Fruit fly (Drosophila melanogaster) whole organism, embryonic: ENCODE measurements around the gene CG13258.
A peak's percentile ranks its signal among the peaks of the same experiment; 100 is the strongest.

ENCODE experiments used
- Atf-2 ChIP-seq: fragments of 200-800 bp; sonication (Bioruptor generic); optimal IDR thresholded peaks from 2 replicates; lab custom pipeline; 2016; ENCODE audit warnings: missing biosample characterization, missing genetic modification characterization
- Atf6 ChIP-seq: fragments of 200-800 bp; sonication (Bioruptor generic); IDR thresholded peaks from 2 replicates; pipeline ENCODE4 v1.3.6; 2022; ENCODE audit warnings: missing biosample characterization, missing genetic modification characterization
- Awh ChIP-seq: fragments of 200-800 bp; sonication (Bioruptor generic); IDR thresholded peaks from 2 replicates; pipeline ENCODE4, ENCODE4 v1.3.6; 2022; ENCODE audit warnings: missing biosample characterization, missing genetic modification characterization
- CG10321 ChIP-seq: fragments of 200-800 bp; sonication (Bioruptor generic); IDR thresholded peaks from 2 replicates; pipeline ENCODE4 v1.3.6; 2022; ENCODE audit warnings: missing biosample characterization, missing genetic modification characterization
- CG10654 ChIP-seq: fragments of 200-800 bp; sonication (Bioruptor generic); optimal IDR thresholded peaks from 2 replicates; lab custom pipeline; 2016; ENCODE audit warnings: missing biosample characterization, missing genetic modification characterization
- CG10979 ChIP-seq: fragments of 200-800 bp; sonication (Bioruptor generic); optimal IDR thresholded peaks from 2 replicates; lab custom pipeline; 2018; ENCODE audit warnings: missing biosample characterization, mild to moderate bottlenecking, missing genetic modification characterization, moderate library complexity
- CG11093 ChIP-seq: fragments of 200-800 bp; sonication (Bioruptor generic); IDR thresholded peaks from 3 replicates; pipeline ENCODE4 v1.3.6; 2022; ENCODE audit warnings: missing biosample characterization, missing genetic modification characterization
- CG15011 ChIP-seq: fragments of 200-800 bp; sonication (Bioruptor generic); optimal IDR thresholded peaks from 3 replicates; lab custom pipeline; 2018; ENCODE audit warnings: missing biosample characterization, mild to moderate bottlenecking, missing genetic modification characterization
- CG1529 ChIP-seq: fragments of 200-800 bp; sonication (Bioruptor generic); optimal IDR thresholded peaks from 3 replicates; lab custom pipeline; 2018; ENCODE audit warnings: missing biosample characterization, missing genetic modification characterization
- CG17385 ChIP-seq: fragments of 200-800 bp; sonication (Bioruptor generic); optimal IDR thresholded peaks from 3 replicates; lab custom pipeline; 2018; ENCODE audit warnings: missing biosample characterization, mild to moderate bottlenecking, missing genetic modification characterization
- CG2116 ChIP-seq: fragments of 200-800 bp; sonication (Bioruptor generic); optimal IDR thresholded peaks from 3 replicates; lab custom pipeline; 2018; ENCODE audit warnings: missing biosample characterization, mild to moderate bottlenecking, missing genetic modification characterization
- CG32767 ChIP-seq: fragments of 200-800 bp; sonication (Bioruptor generic); IDR thresholded peaks from 2 replicates; pipeline ENCODE4 v1.3.6; 2022; ENCODE audit warnings: missing biosample characterization, missing genetic modification characterization
- CG32772 ChIP-seq: fragments of 200-800 bp; sonication (Bioruptor generic); IDR thresholded peaks from 2 replicates; pipeline ENCODE4 v1.3.6; 2022; ENCODE audit warnings: missing biosample characterization, missing genetic modification characterization
- CG3407 ChIP-seq: fragments of 200-800 bp; sonication (Bioruptor generic); optimal IDR thresholded peaks from 2 replicates; lab custom pipeline; 2018; ENCODE audit warnings: missing biosample characterization, mild to moderate bottlenecking, missing genetic modification characterization
- CG3838 ChIP-seq: fragments of 200-800 bp; sonication (Bioruptor generic); optimal IDR thresholded peaks from 3 replicates; lab custom pipeline; 2016; ENCODE audit warnings: missing biosample characterization, missing genetic modification characterization
- CG4854 ChIP-seq: fragments of 200-800 bp; sonication (Bioruptor generic); optimal IDR thresholded peaks from 2 replicates; lab custom pipeline; 2016; ENCODE audit warnings: missing biosample characterization, missing genetic modification characterization, inconsistent platforms
- CG7786 ChIP-seq: fragments of 200-800 bp; sonication (Bioruptor generic); optimal IDR thresholded peaks from 2 replicates; lab custom pipeline; 2016; ENCODE audit warnings: missing biosample characterization, missing genetic modification characterization
- Dip2 ChIP-seq: fragments of 200-800 bp; sonication (Bioruptor generic); IDR thresholded peaks from 2 replicates; pipeline ENCODE4 v1.3.6; 2022; ENCODE audit warnings: missing biosample characterization, missing genetic modification characterization
- Fer3 ChIP-seq: fragments of 200-800 bp; sonication (Bioruptor generic); optimal IDR thresholded peaks from 2 replicates; lab custom pipeline; 2018; ENCODE audit warnings: missing biosample characterization, mild to moderate bottlenecking, missing genetic modification characterization, moderate library complexity
- Lhr ChIP-seq: fragments of 200-800 bp; sonication (Bioruptor generic); optimal IDR thresholded peaks from 3 replicates; lab custom pipeline; 2017; ENCODE audit warnings: mild to moderate bottlenecking, missing biosample characterization, missing genetic modification reagents, missing genetic modification characterization
- MBD-R2 ChIP-seq: fragments of 200-800 bp; sonication (Bioruptor generic); IDR thresholded peaks from 2 replicates; pipeline ENCODE4 v1.3.6; 2022; ENCODE audit warnings: missing biosample characterization, missing genetic modification characterization
- MTF-1 ChIP-seq: fragments of 200-800 bp; sonication (Bioruptor generic); optimal IDR thresholded peaks from 2 replicates; lab custom pipeline; 2018; ENCODE audit warnings: missing biosample characterization, mild to moderate bottlenecking, missing genetic modification characterization, borderline replicate concordance
- Myb ChIP-seq: fragments of 200-800 bp; sonication (Bioruptor generic); optimal IDR thresholded peaks from 2 replicates; lab custom pipeline; 2016; ENCODE audit warnings: missing biosample characterization, missing genetic modification characterization
- NK7.1 ChIP-seq: fragments of 200-800 bp; sonication (Bioruptor generic); optimal IDR thresholded peaks from 3 replicates; lab custom pipeline; 2016; ENCODE audit warnings: missing biosample characterization, missing genetic modification characterization
- Nf-YB ChIP-seq: fragments of 200-800 bp; sonication (Bioruptor generic); optimal IDR thresholded peaks from 3 replicates; lab custom pipeline; 2019; ENCODE audit warnings: missing biosample characterization, mild to moderate bottlenecking, missing genetic modification characterization, moderate library complexity
- Ravus ChIP-seq: fragments of 200-800 bp; sonication (Bioruptor generic); IDR thresholded peaks from 2 replicates; pipeline ENCODE4 v1.3.6; 2022; ENCODE audit warnings: missing biosample characterization, missing genetic modification characterization
- Xrp1 ChIP-seq: fragments of 200-800 bp; sonication (Bioruptor generic); IDR thresholded peaks from 2 replicates; pipeline ENCODE4 v1.3.6; 2022; ENCODE audit warnings: missing biosample characterization, missing genetic modification characterization
- br ChIP-seq: fragments of >200 bp; optimal IDR thresholded peaks from 2 replicates; lab custom pipeline; 2017
- caup ChIP-seq: fragments of 200-800 bp; sonication (Bioruptor generic); optimal IDR thresholded peaks from 3 replicates; lab custom pipeline; 2017; ENCODE audit warnings: missing biosample characterization, mild to moderate bottlenecking, missing genetic modification characterization, moderate library complexity; ENCODE audit not compliant: severe bottlenecking
- cg ChIP-seq: fragments of 200-800 bp; sonication (Bioruptor generic); optimal IDR thresholded peaks from 3 replicates; lab custom pipeline; 2019; ENCODE audit warnings: missing biosample characterization, mild to moderate bottlenecking, missing genetic modification characterization, moderate library complexity
- corto ChIP-seq: fragments of 200-800 bp; sonication (Bioruptor generic); optimal IDR thresholded peaks from 2 replicates; lab custom pipeline; 2016; ENCODE audit warnings: missing biosample characterization, mild to moderate bottlenecking, missing genetic modification characterization, moderate library complexity
- da ChIP-seq: fragments of 200-800 bp; sonication (Bioruptor generic); optimal IDR thresholded peaks from 2 replicates; lab custom pipeline; 2016; ENCODE audit warnings: missing biosample characterization, missing genetic modification characterization
- dpn ChIP-seq, 2 experiments: fragments of 200-800 bp; sonication (Bioruptor generic); optimal IDR thresholded peaks; 3 replicates each; lab custom pipeline; 2016; ENCODE audit warnings: missing biosample characterization in 2 of 2, missing genetic modification characterization in 2 of 2
- eve ChIP-seq, 2 experiments: fragments of >200 bp; optimal IDR thresholded peaks; 2 replicates each; lab custom pipeline; 2017; ENCODE audit warnings: missing biosample characterization in 2 of 2, missing genetic modification characterization in 2 of 2
- gcm ChIP-seq: fragments of 200-800 bp; sonication (Bioruptor generic); optimal IDR thresholded peaks from 2 replicates; lab custom pipeline; 2019; ENCODE audit warnings: missing biosample characterization, mild to moderate bottlenecking, missing genetic modification characterization, moderate library complexity
- grau ChIP-seq: fragments of 200-800 bp; optimal IDR thresholded peaks from 3 replicates; lab custom pipeline; 2019; ENCODE audit warnings: missing biosample characterization, mild to moderate bottlenecking, missing genetic modification characterization, moderate library complexity
- hkb ChIP-seq, 2 experiments: fragments of 200-800 bp in 1 of 2; fragments of >200 bp in 1 of 2; sonication (Bioruptor generic) in 1 of 2; IDR thresholded peaks in 1 of 2; optimal IDR thresholded peaks in 1 of 2; 2 replicates each; pipeline versions ENCODE4 v1.3.6 to Lab custom; 2017 to 2022; ENCODE audit warnings: missing biosample characterization in 1 of 2, missing genetic modification characterization in 1 of 2
- insv ChIP-seq, 2 experiments: fragments of 200-800 bp; sonication (Bioruptor generic); optimal IDR thresholded peaks; 3 replicates each; lab custom pipeline; 2016 to 2018; ENCODE audit warnings: missing biosample characterization in 2 of 2, missing genetic modification characterization in 2 of 2
- kah ChIP-seq: fragments of 200-800 bp; sonication (Bioruptor generic); optimal IDR thresholded peaks from 2 replicates; lab custom pipeline; 2018; ENCODE audit warnings: missing biosample characterization, mild to moderate bottlenecking, missing genetic modification characterization
- kni ChIP-seq: fragments of 200-800 bp; sonication (Bioruptor generic); optimal IDR thresholded peaks from 3 replicates; lab custom pipeline; 2017; ENCODE audit warnings: mild to moderate bottlenecking, missing biosample characterization, missing genetic modification reagents, missing genetic modification characterization
- lbe ChIP-seq: fragments of 200-800 bp; sonication (Bioruptor generic); optimal IDR thresholded peaks from 2 replicates; lab custom pipeline; 2016; ENCODE audit warnings: missing biosample characterization, mild to moderate bottlenecking, missing genetic modification characterization
- luna ChIP-seq: fragments of 200-800 bp; sonication (Bioruptor generic); optimal IDR thresholded peaks from 2 replicates; lab custom pipeline; 2016; ENCODE audit warnings: missing biosample characterization, missing genetic modification characterization
- maf-S ChIP-seq: fragments of 200-800 bp; sonication (Bioruptor generic); optimal IDR thresholded peaks from 2 replicates; lab custom pipeline; 2016; ENCODE audit warnings: missing biosample characterization, missing genetic modification characterization
- oc ChIP-seq: fragments of 200-800 bp; sonication (Bioruptor generic); optimal IDR thresholded peaks from 2 replicates; lab custom pipeline; 2018; ENCODE audit warnings: missing biosample characterization, mild to moderate bottlenecking, missing genetic modification characterization, moderate library complexity
- schlank ChIP-seq: fragments of 200-800 bp; sonication (Bioruptor generic); optimal IDR thresholded peaks from 2 replicates; lab custom pipeline; 2018; ENCODE audit warnings: missing biosample characterization, mild to moderate bottlenecking, missing genetic modification characterization
- seq ChIP-seq: fragments of 200-800 bp; sonication (Bioruptor generic); IDR thresholded peaks from 2 replicates; pipeline ENCODE4 v1.3.6; 2022; ENCODE audit warnings: missing biosample characterization, missing genetic modification characterization
- shn ChIP-seq: fragments of 200-800 bp; sonication (Bioruptor generic); optimal IDR thresholded peaks from 3 replicates; lab custom pipeline; 2016; ENCODE audit warnings: missing biosample characterization, missing genetic modification characterization
- sr ChIP-seq: fragments of 200-800 bp; sonication (Bioruptor generic); IDR thresholded peaks from 3 replicates; pipeline ENCODE4 v1.3.6; 2022; ENCODE audit warnings: missing biosample characterization, missing genetic modification characterization
- wor ChIP-seq: fragments of 200-800 bp; sonication (Bioruptor generic); IDR thresholded peaks from 2 replicates; pipeline ENCODE4 v1.3.6; 2022; ENCODE audit warnings: missing biosample characterization, missing genetic modification characterization
- zfh1 ChIP-seq: fragments of 200-800 bp; sonication (Bioruptor generic); IDR thresholded peaks from 3 replicates; pipeline ENCODE4 v1.3.6; 2022; ENCODE audit warnings: missing biosample characterization, missing genetic modification characterization

The CG13258 gene

DNA sequence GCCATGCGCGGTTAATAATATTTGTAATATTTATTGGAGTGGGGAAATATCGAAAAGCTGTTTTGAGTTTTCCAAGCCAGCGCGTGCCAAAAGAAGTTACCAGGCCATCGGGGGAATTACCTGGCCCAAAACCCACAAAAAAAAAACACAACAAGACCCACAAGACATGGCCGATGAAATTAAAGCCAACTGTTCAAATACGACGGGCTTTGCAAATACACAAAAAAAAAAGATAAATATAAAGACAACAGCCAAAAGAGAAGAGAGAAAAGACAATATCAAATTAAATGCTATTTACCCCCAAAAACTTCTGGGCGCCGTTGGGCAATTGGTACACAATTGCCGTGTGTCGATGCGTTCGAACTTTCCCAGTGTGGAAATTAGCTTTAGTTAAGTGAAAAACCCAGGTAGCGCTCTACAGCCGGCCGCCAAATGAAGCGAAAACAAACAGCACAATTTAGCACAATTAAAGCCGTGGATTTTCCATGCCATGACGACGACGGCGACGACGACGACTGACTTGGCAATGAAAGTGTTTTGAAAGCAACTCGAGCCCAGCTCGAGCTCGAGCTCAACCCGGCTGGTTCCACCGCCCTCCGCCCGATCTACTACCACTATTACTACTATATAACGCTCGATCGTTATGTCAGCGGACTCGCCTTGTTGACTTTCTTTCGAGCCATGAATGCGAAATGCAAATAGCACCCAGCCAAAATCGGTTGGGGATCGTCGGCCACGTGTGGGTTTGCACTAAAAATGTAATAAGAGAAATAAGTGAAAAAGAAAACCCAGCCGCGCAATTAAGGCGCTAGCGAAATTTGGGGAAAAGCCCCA is 25.2 kb upstream of the CG13258 start (continued):
- TF ChIP-seq CG2116 (GFP tag; lab: Kevin White, UChicago), result peak; percentile 27
- peak; percentile 28 for TF ChIP-seq luna (GFP tag; lab: Kevin White, UChicago)
- peak; percentile 43 for TF ChIP-seq Fer3 (tag; lab: Kevin White, UChicago)
- peak; percentile 70 for TF ChIP-seq MTF-1
- peak; percentile 8 for TF ChIP-seq gcm (GFP tag; lab: Kevin White, UChicago)
- peak; percentile 13 for TF ChIP-seq Myb (GFP tag; lab: Kevin White, UChicago)
- peak; percentile 35; the same call in 1 of the 2 replicates for TF ChIP-seq Xrp1
- TF ChIP-seq CG3407 (GFP tag; lab: Kevin White, UChicago), result peak; percentile 61
- peak; percentile 41 for TF ChIP-seq CG1529
- peak; percentile 2 for TF ChIP-seq kah (GFP tag; lab: Kevin White, UChicago)
- TF ChIP-seq CG3838, result peak; percentile 44
- peak in 1 of 2 experiments; percentile 40 for TF ChIP-seq insv (GFP tag; optimal IDR thresholded peaks at IDR 0.05; lab: Kevin White, UChicago)
- no peak for TF ChIP-seq lbe (GFP tag; lab: Kevin White, UChicago)
- peak; percentile 43 for TF ChIP-seq CG10654
- TF ChIP-seq NK7.1 (GFP tag; lab: Kevin White, UChicago), result peak; percentile 40
- no peak for TF ChIP-seq Dip2 (GFP tag; lab: Robert Waterston, UW)
- TF ChIP-seq schlank (tag; lab: Kevin White, UChicago), result peak; percentile 23
- TF ChIP-seq Atf6 (GFP tag; lab: Robert Waterston, UW), result peak; percentile 71
- peak; percentile 56; the same call in 1 of the 2 replicates for TF ChIP-seq seq (GFP tag; lab: Robert Waterston, UW)
- TF ChIP-seq dpn (GFP tag; optimal IDR thresholded peaks at IDR 0.05; lab: Kevin White, UChicago), result peak; percentile 19 to 39
- peak; percentile 77 for TF ChIP-seq kni (GFP tag; lab: Kevin White, UChicago)
- TF ChIP-seq Nf-YB, result peak; percentile 20
- TF ChIP-seq Awh (GFP tag; lab: Robert Waterston, UW), result peak; percentile 77
- no peak for TF ChIP-seq CG10979 (tag; lab: Kevin White, UChicago)
- no peak for TF ChIP-seq CG11093
- no peak for TF ChIP-seq cg (GFP tag; lab: Kevin White, UChicago)
- peak; percentile 0 for TF ChIP-seq CG7786 (GFP tag; lab: Kevin White, UChicago)
- TF ChIP-seq hkb (optimal IDR thresholded peaks at IDR 0.05; lab: Kevin White, UChicago), result no peak
- TF ChIP-seq hkb (GFP tag; IDR thresholded peaks at IDR 0.05; lab: Robert Waterston, UW), result peak; percentile 57
- no peak for TF ChIP-seq Ravus (GFP tag; lab: Robert Waterston, UW)
- peak; percentile 34 for TF ChIP-seq CG17385 (GFP tag; lab: Kevin White, UChicago)
- TF ChIP-seq eve (GFP tag; optimal IDR thresholded peaks at IDR 0.05; lab: Kevin White, UChicago), result peak in 1 of 2 experiments; percentile 34
- no peak for TF ChIP-seq wor (GFP tag; lab: Robert Waterston, UW)
- peak; percentile 12 for TF ChIP-seq maf-S (GFP tag; lab: Kevin White, UChicago)
- TF ChIP-seq zfh1 (GFP tag; lab: Robert Waterston, UW), result 0 out of 3 replicates have a peak, but pooled peaks have one; percentile 11

DNA sequence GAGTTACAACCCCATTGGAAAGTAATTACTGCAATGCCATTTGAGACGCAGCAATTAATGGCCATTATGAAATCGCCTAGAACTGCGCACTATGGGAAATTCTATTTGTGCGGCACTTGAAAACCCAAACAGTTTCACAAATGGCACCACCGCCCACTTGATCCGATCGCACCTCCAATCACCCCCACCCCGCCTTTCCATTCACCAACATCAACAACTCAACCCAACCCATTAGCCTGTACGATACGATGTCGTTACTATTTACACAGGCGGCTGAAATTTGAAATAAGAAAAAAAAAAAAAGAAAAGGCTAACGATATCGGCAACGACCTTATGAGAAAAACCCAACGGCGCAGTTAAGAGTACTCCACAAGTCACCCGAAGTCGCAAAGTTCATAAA is 24.3 kb upstream of the CG13258 start:
- no peak for TF ChIP-seq oc
- no peak for TF ChIP-seq CG10321 (GFP tag; lab: Robert Waterston, UW)
- TF ChIP-seq CG4854 (GFP tag; lab: Kevin White, UChicago), result no peak
- TF ChIP-seq sr (GFP tag; lab: Robert Waterston, UW), result 0 out of 3 replicates have a peak, but pooled peaks have one; percentile 25
- TF ChIP-seq CG32767 (GFP tag; lab: Robert Waterston, UW), result no peak
- no peak for TF ChIP-seq da (GFP tag; lab: Kevin White, UChicago)
- no peak for TF ChIP-seq CG32772 (GFP tag; lab: Robert Waterston, UW)
- no peak for TF ChIP-seq Lhr (GFP tag; lab: Kevin White, UChicago)
- no peak for TF ChIP-seq shn (GFP tag; lab: Kevin White, UChicago)
- no peak for TF ChIP-seq grau
- TF ChIP-seq caup (GFP tag; lab: Kevin White, UChicago), result no peak
- TF ChIP-seq CG15011 (GFP tag; lab: Kevin White, UChicago), result no peak
- no peak for TF ChIP-seq br (lab: Kevin White, UChicago)
- no peak for TF ChIP-seq Atf-2
- no peak for TF ChIP-seq corto (GFP tag; lab: Kevin White, UChicago)
- TF ChIP-seq MBD-R2, result no peak
